Worm (Caenorhabditis elegans): Measurements from ENCODE around the gene str-73.

Gene str-73

DNA sequence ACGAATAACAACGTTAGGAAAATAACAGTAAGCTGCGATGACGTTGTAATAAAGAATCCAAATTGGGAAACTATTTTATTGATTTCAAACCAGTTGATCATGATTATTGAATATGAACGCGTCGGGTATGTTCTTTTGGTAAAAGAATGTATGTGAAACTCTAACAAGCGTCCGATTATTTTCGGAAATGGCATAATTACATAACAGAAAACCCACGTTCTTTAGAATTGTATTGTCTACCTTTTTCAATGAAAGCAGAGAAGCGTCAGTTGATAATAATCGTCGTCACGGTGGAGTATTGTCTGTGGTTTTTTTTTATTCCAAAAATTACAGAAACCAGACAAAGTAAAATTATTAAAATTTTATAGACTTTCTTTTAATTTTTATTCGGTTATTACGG lies 25.0 kb downstream of the str-73 start, which contains the start of gene str-14:
Gene str-14 (minus strand): TSS at position 101 of the 400 bp plus-strand sequence.
- TF ChIP-seq sox-4 (tag; optimal IDR thresholded peaks at IDR 0.05) (no peak), ceh-24 (tag; optimal IDR thresholded peaks at IDR 0.05) (no peak), fax-1 (tag; optimal IDR thresholded peaks at IDR 0.05) (no peak), sdc-2 (tag; optimal IDR thresholded peaks at IDR 0.05) (no peak), unc-86 (tag; optimal IDR thresholded peaks at IDR 0.05) (no peak), pros-1 (tag; optimal IDR thresholded peaks at IDR 0.05) (no peak), ceh-19 (GFP tag; optimal IDR thresholded peaks at IDR 0.05) (no peak), ceh-22 (tag; optimal IDR thresholded peaks at IDR 0.05) (no peak), pha-2 (tag; optimal IDR thresholded peaks at IDR 0.05) (no peak), elt-4 (tag; optimal IDR thresholded peaks at IDR 0.05) (no peak), lin-11 (tag; optimal IDR thresholded peaks at IDR 0.05) (no peak), ahr-1 (tag; optimal IDR thresholded peaks at IDR 0.05) (no peak), syd-9 (tag; optimal IDR thresholded peaks at IDR 0.05) (no peak), madf-2 (tag; optimal IDR thresholded peaks at IDR 0.05) (no peak), ref-2 (tag; optimal IDR thresholded peaks at IDR 0.05) (no peak), che-1 (tag; optimal IDR thresholded peaks at IDR 0.05) (no peak), ceh-34 (tag; optimal IDR thresholded peaks at IDR 0.05) (no peak)

ce11 chrV:16458714-16459113 lies 28.7 kb downstream of the str-73 start, which contains the start of gene str-15:
Gene str-15, minus strand, starts transcription at chrV:16458814.
- TF ChIP-seq nhr-232 (tag; optimal IDR thresholded peaks at IDR 0.05) (no peak), hlh-30 (tag; optimal IDR thresholded peaks at IDR 0.05; ENCODE audit: insufficient read depth) (no peak), pros-1 (tag; optimal IDR thresholded peaks at IDR 0.05) (no peak), ceh-18 (tag; optimal IDR thresholded peaks at IDR 0.05) (no peak), sdc-2 (tag; optimal IDR thresholded peaks at IDR 0.05) (no peak), pqm-1 (tag; optimal IDR thresholded peaks at IDR 0.05) (no peak), mec-3 (tag; optimal IDR thresholded peaks at IDR 0.05; ENCODE audit: borderline replicate concordance) (no peak)

ce11 chrV:16459377-16459776 lies 29.3 kb downstream of the str-73 start:
- TF ChIP-seq ceh-9 (tag; optimal IDR thresholded peaks at IDR 0.05) (no peak), ets-4 (tag; optimal IDR thresholded peaks at IDR 0.05) (no peak), C08G9.2 (tag; optimal IDR thresholded peaks at IDR 0.05) (no peak), nhr-232 (tag; optimal IDR thresholded peaks at IDR 0.05) (no peak), unc-42 (tag; optimal IDR thresholded peaks at IDR 0.05) (no peak), fkh-10 (GFP tag; optimal IDR thresholded peaks at IDR 0.05) (no peak), ceh-14 (tag; optimal IDR thresholded peaks at IDR 0.05) (no peak), npax-4 (tag; optimal IDR thresholded peaks at IDR 0.05) (no peak)

- TF ChIP-seq odd-2 (tag; optimal IDR thresholded peaks at IDR 0.05): no peak
- TF ChIP-seq nfya-1 (tag; optimal IDR thresholded peaks at IDR 0.05): no peak
- no peak for TF ChIP-seq ceh-18 (tag; optimal IDR thresholded peaks at IDR 0.05)
- no peak for TF ChIP-seq sox-4 (tag; optimal IDR thresholded peaks at IDR 0.05)
- no peak for TF ChIP-seq fkh-6 (tag; optimal IDR thresholded peaks at IDR 0.05)
- TF ChIP-seq pax-1 (tag; optimal IDR thresholded peaks at IDR 0.05): no peak
- no peak for TF ChIP-seq fax-1 (tag; optimal IDR thresholded peaks at IDR 0.05)
- no peak for TF ChIP-seq ceh-6 (GFP tag; optimal IDR thresholded peaks at IDR 0.05)
- TF ChIP-seq unc-42 (tag; optimal IDR thresholded peaks at IDR 0.05): no peak
- no peak for TF ChIP-seq dve-1 (tag; optimal IDR thresholded peaks at IDR 0.05)
- TF ChIP-seq hlh-13 (GFP tag; optimal IDR thresholded peaks at IDR 0.05): no peak
- no peak for TF ChIP-seq pag-3 (tag; optimal IDR thresholded peaks at IDR 0.05; ENCODE audit: borderline replicate concordance)
These were observed 30.8 kb downstream of the str-73 start, which contains the start of gene srh-142 for ce11 chrV:16460866-16461265. Gene srh-142, minus strand, starts transcription at chrV:16460966.

Data from whole organism, late embryonic.